Fruit fly (Drosophila melanogaster): ENCODE measurements around the gene Tim9b.

- TF ChIP-seq pan (optimal IDR thresholded peaks at IDR 0.05) = no peak
- TF ChIP-seq usp (GFP tag; optimal IDR thresholded peaks at IDR 0.05) = no peak
- TF ChIP-seq EcR (GFP tag; optimal IDR thresholded peaks at IDR 0.05) = no peak
- TF ChIP-seq psq (optimal IDR thresholded peaks at IDR 0.05) = no peak
- TF ChIP-seq Dll (optimal IDR thresholded peaks at IDR 0.05) = no peak
These were observed 22.5 kb downstream of the Tim9b start for dm6 chrX:19595862-19596261.

All from whole organism.